Fruit fly (Drosophila melanogaster) whole organism, embryonic: ENCODE results near the gene Or85a.

Experiments
- Abd-B ChIP-seq: fragments of 200-800 bp; sonication (Bioruptor generic); optimal IDR thresholded peaks from 2 replicates; lab custom pipeline; 2018; ENCODE audit warnings: missing biosample characterization, mild to moderate bottlenecking, missing genetic modification characterization, moderate library complexity
- Atf-2 ChIP-seq: fragments of 200-800 bp; sonication (Bioruptor generic); optimal IDR thresholded peaks from 2 replicates; lab custom pipeline; 2016; ENCODE audit warnings: missing biosample characterization, missing genetic modification characterization
- BtbVII ChIP-seq: fragments of 200-800 bp; sonication (Bioruptor generic); optimal IDR thresholded peaks from 3 replicates; lab custom pipeline; 2017; ENCODE audit warnings: missing biosample characterization, mild to moderate bottlenecking, missing genetic modification characterization
- CG10321 ChIP-seq: fragments of 200-800 bp; sonication (Bioruptor generic); IDR thresholded peaks from 2 replicates; pipeline ENCODE4 v1.3.6; 2022; ENCODE audit warnings: missing biosample characterization, missing genetic modification characterization
- CG10462 ChIP-seq: fragments of 200-800 bp; sonication (Bioruptor generic); optimal IDR thresholded peaks from 2 replicates; lab custom pipeline; 2016; ENCODE audit warnings: missing biosample characterization, missing genetic modification characterization
- CG11247 ChIP-seq: fragments of 200-800 bp; sonication (Bioruptor generic); IDR thresholded peaks from 2 replicates; pipeline ENCODE4 v1.3.6; 2022; ENCODE audit warnings: missing biosample characterization, missing genetic modification characterization
- CG11723 ChIP-seq: fragments of 200-800 bp; sonication (Bioruptor generic); optimal IDR thresholded peaks from 2 replicates; lab custom pipeline; 2017; ENCODE audit warnings: missing biosample characterization, mild to moderate bottlenecking, missing genetic modification characterization
- CG12155 ChIP-seq: fragments of 200-800 bp; sonication (Bioruptor generic); optimal IDR thresholded peaks from 3 replicates; lab custom pipeline; 2016; ENCODE audit warnings: missing biosample characterization, missing genetic modification characterization
- CG12236 ChIP-seq: fragments of 200-800 bp; sonication (Bioruptor generic); optimal IDR thresholded peaks from 2 replicates; lab custom pipeline; 2016; ENCODE audit warnings: missing biosample characterization, missing genetic modification characterization
- CG14050 ChIP-seq: fragments of 200-800 bp; sonication (Bioruptor generic); IDR thresholded peaks from 3 replicates; pipeline ENCODE4 v1.3.6; 2022; ENCODE audit warnings: missing biosample characterization, missing genetic modification characterization
- CG14441 ChIP-seq: fragments of 200-800 bp; sonication (Bioruptor generic); IDR thresholded peaks from 2 replicates; pipeline ENCODE4 v1.3.6; 2022; ENCODE audit warnings: missing biosample characterization, missing genetic modification characterization
- CG14667 ChIP-seq: fragments of 200-800 bp; sonication (Bioruptor generic); IDR thresholded peaks from 2 replicates; pipeline ENCODE4 v1.3.6; 2022; ENCODE audit warnings: missing biosample characterization, missing genetic modification characterization
- CG14710 ChIP-seq: fragments of 200-800 bp; sonication (Bioruptor generic); optimal IDR thresholded peaks from 3 replicates; lab custom pipeline; 2019; ENCODE audit warnings: missing biosample characterization, mild to moderate bottlenecking, missing genetic modification characterization, moderate library complexity
- CG14965 ChIP-seq: fragments of 200-800 bp; sonication (Bioruptor generic); optimal IDR thresholded peaks from 2 replicates; lab custom pipeline; 2016; ENCODE audit warnings: missing biosample characterization, missing genetic modification characterization, borderline replicate concordance
- CG15073 ChIP-seq: fragments of 200-800 bp; sonication (Bioruptor generic); optimal IDR thresholded peaks from 2 replicates; lab custom pipeline; 2016; ENCODE audit warnings: missing biosample characterization, missing genetic modification characterization
- CG17802 ChIP-seq: fragments of 200-800 bp; sonication (Bioruptor generic); optimal IDR thresholded peaks from 2 replicates; lab custom pipeline; 2018; ENCODE audit warnings: missing biosample characterization, mild to moderate bottlenecking, missing genetic modification characterization, moderate library complexity
- CG18619 ChIP-seq: fragments of 200-800 bp; sonication (Bioruptor generic); optimal IDR thresholded peaks from 3 replicates; lab custom pipeline; 2017; ENCODE audit warnings: missing biosample characterization, mild to moderate bottlenecking, missing genetic modification characterization
- CG3163 ChIP-seq: fragments of 200-800 bp; sonication (Bioruptor generic); optimal IDR thresholded peaks from 3 replicates; lab custom pipeline; 2016; ENCODE audit warnings: missing biosample characterization, missing genetic modification characterization
- CG3847 ChIP-seq: fragments of 200-800 bp; sonication (Bioruptor generic); IDR thresholded peaks from 2 replicates; pipeline ENCODE4 v1.3.6; 2022; ENCODE audit warnings: missing biosample characterization, missing genetic modification characterization
- CG4820 ChIP-seq: fragments of 200-800 bp; sonication (Bioruptor generic); optimal IDR thresholded peaks from 3 replicates; lab custom pipeline; 2016; ENCODE audit warnings: missing biosample characterization, missing genetic modification characterization
- CG4854 ChIP-seq: fragments of 200-800 bp; sonication (Bioruptor generic); optimal IDR thresholded peaks from 2 replicates; lab custom pipeline; 2016; ENCODE audit warnings: missing biosample characterization, missing genetic modification characterization, inconsistent platforms
- CG6813 ChIP-seq: fragments of 200-800 bp; sonication (Bioruptor generic); optimal IDR thresholded peaks from 2 replicates; lab custom pipeline; 2017; ENCODE audit warnings: missing biosample characterization, missing genetic modification characterization, mild to moderate bottlenecking, moderate library complexity, missing genetic modification reagents
- CG9609 ChIP-seq: fragments of 200-800 bp; sonication (Bioruptor generic); optimal IDR thresholded peaks from 3 replicates; lab custom pipeline; 2016; ENCODE audit warnings: missing biosample characterization, missing genetic modification characterization
- CG9932 ChIP-seq: fragments of 200-800 bp; sonication (Bioruptor generic); IDR thresholded peaks from 2 replicates; pipeline ENCODE4 v1.3.6; 2022; ENCODE audit warnings: missing biosample characterization, missing genetic modification characterization
- H15 ChIP-seq: fragments of 200-800 bp; sonication (Bioruptor generic); IDR thresholded peaks from 3 replicates; pipeline ENCODE4 v1.3.6; 2022; ENCODE audit warnings: missing biosample characterization, missing genetic modification characterization
- H2.0 ChIP-seq: fragments of 200-800 bp; sonication (Bioruptor generic); IDR thresholded peaks from 2 replicates; pipeline ENCODE4 v1.3.6; 2022; ENCODE audit warnings: missing biosample characterization, missing genetic modification characterization
- Kr ChIP-seq: fragments of 200-800 bp; sonication (Bioruptor generic); optimal IDR thresholded peaks from 2 replicates; lab custom pipeline; 2017; ENCODE audit warnings: missing biosample characterization, mild to moderate bottlenecking, missing genetic modification characterization
- MTF-1 ChIP-seq: fragments of 200-800 bp; sonication (Bioruptor generic); optimal IDR thresholded peaks from 2 replicates; lab custom pipeline; 2018; ENCODE audit warnings: missing biosample characterization, mild to moderate bottlenecking, missing genetic modification characterization, borderline replicate concordance
- Max ChIP-seq: fragments of 200-800 bp; sonication (Bioruptor generic); optimal IDR thresholded peaks from 2 replicates; lab custom pipeline; 2016; ENCODE audit warnings: missing biosample characterization, mild to moderate bottlenecking, missing genetic modification characterization
- Mes4 ChIP-seq: fragments of 200-800 bp; sonication (Bioruptor generic); optimal IDR thresholded peaks from 2 replicates; lab custom pipeline; 2016; ENCODE audit warnings: missing biosample characterization, missing genetic modification characterization
- Nf-YA ChIP-seq: fragments of 200-800 bp; sonication (Bioruptor generic); IDR thresholded peaks from 2 replicates; pipeline ENCODE4 v1.3.6; 2022; ENCODE audit warnings: missing biosample characterization, missing genetic modification characterization
- Nf-YB ChIP-seq: fragments of 200-800 bp; sonication (Bioruptor generic); optimal IDR thresholded peaks from 3 replicates; lab custom pipeline; 2019; ENCODE audit warnings: missing biosample characterization, mild to moderate bottlenecking, missing genetic modification characterization, moderate library complexity
- Ptx1 ChIP-seq: fragments of 200-800 bp; sonication (Bioruptor generic); IDR thresholded peaks from 2 replicates; pipeline ENCODE4 v1.3.6; 2022; ENCODE audit warnings: missing biosample characterization, missing genetic modification characterization
- bigmax ChIP-seq: fragments of 200-800 bp; sonication (Bioruptor generic); optimal IDR thresholded peaks from 2 replicates; lab custom pipeline; 2018; ENCODE audit warnings: missing biosample characterization, mild to moderate bottlenecking, missing genetic modification characterization
- cad ChIP-seq: fragments of >200 bp; optimal IDR thresholded peaks from 2 replicates; lab custom pipeline; 2017; ENCODE audit warnings: missing biosample characterization, missing genetic modification characterization
- dmrt99B ChIP-seq: fragments of 200-800 bp; sonication (Bioruptor generic); optimal IDR thresholded peaks from 2 replicates; lab custom pipeline; 2018; ENCODE audit warnings: missing biosample characterization, mild to moderate bottlenecking, missing genetic modification characterization, moderate library complexity
- fd102C ChIP-seq: fragments of 200-800 bp; sonication (Bioruptor generic); optimal IDR thresholded peaks from 2 replicates; lab custom pipeline; 2018; ENCODE audit warnings: missing biosample characterization, mild to moderate bottlenecking, missing genetic modification characterization, moderate library complexity
- fd96Cb ChIP-seq: fragments of 200-800 bp; sonication (Bioruptor generic); optimal IDR thresholded peaks from 2 replicates; lab custom pipeline; 2018; ENCODE audit warnings: missing biosample characterization, mild to moderate bottlenecking, missing genetic modification characterization, moderate library complexity
- gsb-n ChIP-seq: fragments of 200-800 bp; sonication (Bioruptor generic); optimal IDR thresholded peaks from 3 replicates; lab custom pipeline; 2018; ENCODE audit warnings: missing biosample characterization, mild to moderate bottlenecking, missing genetic modification characterization
- h ChIP-seq: fragments of >200 bp; optimal IDR thresholded peaks from 2 replicates; lab custom pipeline; 2017
- hth ChIP-seq: fragments of >200 bp; optimal IDR thresholded peaks from 2 replicates; lab custom pipeline; 2017; ENCODE audit warnings: inconsistent platforms
- kah ChIP-seq: fragments of 200-800 bp; sonication (Bioruptor generic); optimal IDR thresholded peaks from 2 replicates; lab custom pipeline; 2018; ENCODE audit warnings: missing biosample characterization, mild to moderate bottlenecking, missing genetic modification characterization
- mirr ChIP-seq: fragments of 200-800 bp; sonication (Bioruptor generic); optimal IDR thresholded peaks from 3 replicates; lab custom pipeline; 2018; ENCODE audit warnings: missing biosample characterization, mild to moderate bottlenecking, missing genetic modification characterization
- nerfin-1 ChIP-seq: fragments of 200-800 bp; sonication (Bioruptor generic); optimal IDR thresholded peaks from 3 replicates; lab custom pipeline; 2019; ENCODE audit warnings: missing biosample characterization, mild to moderate bottlenecking, missing genetic modification characterization, moderate library complexity
- oc ChIP-seq: fragments of 200-800 bp; sonication (Bioruptor generic); optimal IDR thresholded peaks from 2 replicates; lab custom pipeline; 2018; ENCODE audit warnings: missing biosample characterization, mild to moderate bottlenecking, missing genetic modification characterization, moderate library complexity
- pnt ChIP-seq: fragments of 200-800 bp; sonication (Bioruptor generic); optimal IDR thresholded peaks from 3 replicates; lab custom pipeline; 2016; ENCODE audit warnings: missing biosample characterization, missing genetic modification characterization
- pzg ChIP-seq: fragments of 200-800 bp; sonication (Bioruptor generic); optimal IDR thresholded peaks from 3 replicates; lab custom pipeline; 2018; ENCODE audit warnings: missing biosample characterization, mild to moderate bottlenecking, missing genetic modification characterization, moderate library complexity
- scrt ChIP-seq: fragments of 200-800 bp; sonication (Bioruptor generic); optimal IDR thresholded peaks from 2 replicates; lab custom pipeline; 2018; ENCODE audit warnings: missing biosample characterization, mild to moderate bottlenecking, missing genetic modification characterization, moderate library complexity
- sug ChIP-seq: fragments of 200-800 bp; optimal IDR thresholded peaks from 2 replicates; lab custom pipeline; 2019; ENCODE audit warnings: missing biosample characterization, mild to moderate bottlenecking, missing genetic modification characterization, moderate library complexity
- tap ChIP-seq: fragments of 200-800 bp; optimal IDR thresholded peaks from 3 replicates; lab custom pipeline; 2019; ENCODE audit warnings: missing biosample characterization, mild to moderate bottlenecking, missing genetic modification characterization, moderate library complexity
- tup ChIP-seq: fragments of 200-800 bp; sonication (Bioruptor generic); optimal IDR thresholded peaks from 2 replicates; lab custom pipeline; 2016; ENCODE audit warnings: missing biosample characterization, mild to moderate bottlenecking, missing genetic modification characterization, moderate library complexity
- vnd ChIP-seq: fragments of 200-800 bp; sonication (Bioruptor generic); IDR thresholded peaks from 3 replicates; pipeline ENCODE4 v1.3.6; 2022; ENCODE audit warnings: missing biosample characterization, missing genetic modification characterization; ENCODE audit not compliant: partially characterized antibody

The Or85a gene

DNA sequence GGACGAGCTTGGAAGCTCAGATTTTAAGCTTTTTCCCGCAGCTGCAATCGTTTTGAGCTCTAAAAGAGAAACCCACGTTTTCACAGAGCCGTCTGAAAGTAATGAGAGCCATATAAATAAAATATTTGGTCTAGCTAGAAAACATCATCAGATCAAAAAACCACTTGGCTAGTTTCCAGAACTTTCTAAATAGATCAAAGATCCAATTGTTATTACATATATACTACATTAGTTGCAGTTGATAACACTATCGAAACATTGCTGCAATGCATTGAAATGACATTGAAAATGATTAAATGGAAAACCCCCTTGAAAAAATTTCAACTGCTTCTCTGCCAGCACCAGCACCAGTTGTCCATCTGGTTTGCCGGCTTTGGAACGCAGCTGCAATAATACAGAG, 33.4 kb downstream of the Or85a start (continued):
- TF ChIP-seq CG11723 (GFP tag; lab: Kevin White, UChicago) (no peak), CG6813 (GFP tag; lab: Kevin White, UChicago) (no peak), Ptx1 (GFP tag; lab: Robert Waterston, UW) (peak; percentile 64), CG14965 (no peak), h (lab: Kevin White, UChicago) (no peak), vnd (no peak), CG18619 (GFP tag; lab: Kevin White, UChicago) (no peak), CG3847 (GFP tag; lab: Robert Waterston, UW) (no peak), CG14050 (GFP tag; lab: Robert Waterston, UW) (peak; percentile 61; the same call in 1 of the 3 replicates), nerfin-1 (tag; lab: Kevin White, UChicago) (no peak), bigmax (no peak), pzg (GFP tag; lab: Kevin White, UChicago) (no peak), CG4854 (GFP tag; lab: Kevin White, UChicago) (no peak), H2.0 (GFP tag; lab: Robert Waterston, UW) (0 out of 2 replicates have a peak, but pooled peaks have one; percentile 12), Abd-B (GFP tag; lab: Kevin White, UChicago) (peak; percentile 27), MTF-1 (no peak), cad (GFP tag; lab: Kevin White, UChicago) (no peak), CG12155 (GFP tag; lab: Kevin White, UChicago) (no peak), BtbVII (GFP tag; lab: Kevin White, UChicago) (no peak), H15 (GFP tag; lab: Robert Waterston, UW) (no peak), Kr (no peak), CG3163 (GFP tag; lab: Kevin White, UChicago) (no peak), CG4820 (no peak), gsb-n (no peak), pnt (GFP tag; lab: Kevin White, UChicago) (no peak), fd96Cb (peak; percentile 48), CG10462 (no peak), CG12236 (GFP tag; lab: Kevin White, UChicago) (no peak), Nf-YB (GFP tag; lab: Kevin White, UChicago) (no peak), dmrt99B (peak; percentile 73), CG14667 (GFP tag; lab: Robert Waterston, UW) (no peak), CG15073 (GFP tag; lab: Kevin White, UChicago) (no peak), kah (GFP tag; lab: Kevin White, UChicago) (no peak), Max (GFP tag; lab: Kevin White, UChicago) (no peak), CG14441 (GFP tag; lab: Robert Waterston, UW) (peak; percentile 61), fd102C (GFP tag; lab: Kevin White, UChicago) (no peak), CG10321 (GFP tag; lab: Robert Waterston, UW) (no peak), CG17802 (no peak), tup (no peak), CG14710 (tag; lab: Kevin White, UChicago) (no peak), Nf-YA (GFP tag; lab: Robert Waterston, UW) (peak; percentile 37; the same call in 1 of the 2 replicates), Mes4 (GFP tag; lab: Kevin White, UChicago) (no peak), CG9609 (GFP tag; lab: Kevin White, UChicago) (no peak), scrt (GFP tag; lab: Kevin White, UChicago) (no peak), CG11247 (GFP tag; lab: Robert Waterston, UW) (no peak), hth (no peak), sug (tag; lab: Kevin White, UChicago) (no peak), oc (no peak), CG9932 (GFP tag; lab: Robert Waterston, UW) (no peak), mirr (GFP tag; lab: Kevin White, UChicago) (no peak), tap (peak; percentile 51), Atf-2 (GFP tag; lab: Kevin White, UChicago) (no peak)
